Worm (Caenorhabditis elegans) whole organism, young adult: ENCODE data around the gene ZK686.6.

ENCODE experiments used
- F49E8.2 ChIP-seq: sonication (generic microtip); optimal IDR thresholded peaks from 3 replicates; lab custom pipeline; 2017; ENCODE audit warnings: missing genetic modification characterization, mild to moderate bottlenecking, missing compliant biosample characterization, antibody characterized with exemption, moderate library complexity; ENCODE audit not compliant: insufficient read depth
- akir-1 ChIP-seq: fragments of 200-800 bp; sonication (Bioruptor generic); optimal IDR thresholded peaks from 2 replicates; lab custom pipeline; 2018; ENCODE audit warnings: mild to moderate bottlenecking, missing genetic modification characterization, moderate library complexity, missing compliant biosample characterization
- ceh-79 ChIP-seq: sonication (generic microtip); optimal IDR thresholded peaks from 2 replicates; lab custom pipeline; 2017; ENCODE audit warnings: mild to moderate bottlenecking, missing genetic modification characterization, missing compliant biosample characterization
- efl-1 ChIP-seq: fragments of 150-350 bp; optimal IDR thresholded peaks from 2 replicates; lab custom pipeline; 2014; ENCODE audit warnings: missing biosample characterization, missing genetic modification reagents, missing genetic modification characterization
- let-607 ChIP-seq, 2 experiments: fragments of 200-800 bp in 1 of 2; sonication (Bioruptor generic) in 1 of 2; sonication (generic microtip) in 1 of 2; optimal IDR thresholded peaks; 2 replicates each; lab custom pipeline; 2016 to 2018; ENCODE audit warnings: mild to moderate bottlenecking in 2 of 2, missing compliant biosample characterization in 2 of 2, missing genetic modification characterization in 2 of 2, moderate library complexity in 2 of 2, missing genotype in 1 of 2
- madf-3 ChIP-seq: fragments of 200-800 bp; sonication (Bioruptor generic); IDR thresholded peaks from 2 replicates; pipeline ENCODE4 v1.3.6; 2022; ENCODE audit warnings: missing genetic modification reagents, missing genetic modification characterization, missing compliant biosample characterization
- mes-4 ChIP-seq: sonication (generic microtip); optimal IDR thresholded peaks from 2 replicates; lab custom pipeline; 2016; ENCODE audit warnings: missing genotype, missing genetic modification characterization, missing compliant biosample characterization
- pha-4 ChIP-seq: fragments of 150-350 bp; sonication (generic microtip); optimal IDR thresholded peaks from 2 replicates; lab custom pipeline; 2014; ENCODE audit warnings: missing biosample characterization, missing genetic modification reagents, missing genetic modification characterization
- rcor-1 ChIP-seq: fragments of 200-800 bp; sonication (Bioruptor generic); IDR thresholded peaks from 2 replicates; pipeline ENCODE4 v1.3.6; 2022; ENCODE audit warnings: missing genetic modification reagents, missing genetic modification characterization, missing compliant biosample characterization
- sea-2 ChIP-seq: fragments of 200-800 bp; sonication (Bioruptor generic); IDR thresholded peaks from 2 replicates; pipeline ENCODE4 v1.3.6; 2022; ENCODE audit warnings: missing genetic modification characterization, missing compliant biosample characterization
- unc-130 ChIP-seq: sonication (generic microtip); optimal IDR thresholded peaks from 2 replicates; lab custom pipeline; 2016; ENCODE audit warnings: missing genetic modification reagents, missing genetic modification characterization, missing compliant biosample characterization
- unc-62 ChIP-seq: fragments of 150-350 bp; optimal IDR thresholded peaks from 2 replicates; lab custom pipeline; 2014; ENCODE audit warnings: missing biosample characterization, missing genetic modification reagents, missing genetic modification characterization

ce11 chrIII:7790522-7790921 lies 17.7 kb upstream of the ZK686.6 start:
- no peak for TF ChIP-seq sea-2 (GFP tag; lab: Robert Waterston, UW)
- no peak for TF ChIP-seq unc-62 (GFP tag; lab: Kevin White, UChicago)
- TF ChIP-seq ceh-79 (tag; lab: Kevin White, UChicago) = no peak
- TF ChIP-seq let-607 (tag; optimal IDR thresholded peaks at IDR 0.05; lab: Kevin White, UChicago) = no peak
- TF ChIP-seq mes-4 (tag; lab: Kevin White, UChicago) = no peak
- TF ChIP-seq pha-4 (tag; lab: Kevin White, UChicago) = no peak
- no peak for TF ChIP-seq unc-130 (GFP tag; lab: Kevin White, UChicago)
- TF ChIP-seq F49E8.2 (tag; lab: Kevin White, UChicago) = no peak
- no peak for TF ChIP-seq rcor-1 (GFP tag; lab: Robert Waterston, UW)
- no peak for TF ChIP-seq akir-1 (GFP tag; lab: Kevin White, UChicago)
- no peak for TF ChIP-seq efl-1 (GFP tag; lab: Kevin White, UChicago)
- TF ChIP-seq madf-3 (GFP tag; lab: Robert Waterston, UW) = no peak
